Fruit fly (Drosophila melanogaster) whole organism, prepupa: ENCODE data around the gene CG31650.

Experiments
- Blimp-1 ChIP-seq: fragments of 200-800 bp; sonication (Bioruptor generic); optimal IDR thresholded peaks from 3 replicates; lab custom pipeline; 2017; ENCODE audit warnings: missing biosample characterization, missing genetic modification characterization, mild to moderate bottlenecking, moderate library complexity, missing genetic modification reagents
- CG11294 ChIP-seq: fragments of 200-800 bp; sonication (Bioruptor generic); IDR thresholded peaks from 2 replicates; pipeline ENCODE4 v1.3.6; 2022; ENCODE audit warnings: missing biosample characterization, missing genetic modification characterization
- CG11902 ChIP-seq: fragments of 200-800 bp; sonication (Bioruptor generic); optimal IDR thresholded peaks from 3 replicates; lab custom pipeline; 2016; ENCODE audit warnings: missing biosample characterization, missing genetic modification characterization
- CG15336 ChIP-seq: fragments of 200-800 bp; sonication (Bioruptor generic); IDR thresholded peaks from 2 replicates; pipeline ENCODE4 v1.3.6; 2022; ENCODE audit warnings: missing biosample characterization, missing genetic modification characterization
- CG1621 ChIP-seq: fragments of 200-800 bp; sonication (Bioruptor generic); optimal IDR thresholded peaks from 3 replicates; lab custom pipeline; 2018; ENCODE audit warnings: missing biosample characterization, mild to moderate bottlenecking, missing genetic modification characterization
- CG31627 ChIP-seq: fragments of 200-800 bp; sonication (Bioruptor generic); optimal IDR thresholded peaks from 3 replicates; lab custom pipeline; 2016; ENCODE audit warnings: missing biosample characterization, missing genetic modification characterization
- CG32006 ChIP-seq: fragments of 200-800 bp; sonication (Bioruptor generic); optimal IDR thresholded peaks from 3 replicates; lab custom pipeline; 2017; ENCODE audit warnings: missing biosample characterization, mild to moderate bottlenecking, missing genetic modification characterization
- CG34406 ChIP-seq: fragments of 200-800 bp; sonication (Bioruptor generic); optimal IDR thresholded peaks from 3 replicates; lab custom pipeline; 2016; ENCODE audit warnings: missing biosample characterization, missing genetic modification characterization
- CG3919 ChIP-seq: fragments of 200-800 bp; sonication (Bioruptor generic); optimal IDR thresholded peaks from 3 replicates; lab custom pipeline; 2016; ENCODE audit warnings: missing biosample characterization, missing genetic modification characterization
- CG4318 ChIP-seq: fragments of 200-800 bp; sonication (Bioruptor generic); optimal IDR thresholded peaks from 3 replicates; lab custom pipeline; 2017; ENCODE audit warnings: missing biosample characterization, mild to moderate bottlenecking, missing genetic modification characterization
- CG6163 ChIP-seq: fragments of 200-800 bp; sonication (Bioruptor generic); IDR thresholded peaks from 3 replicates; pipeline ENCODE4 v1.3.6; 2022; ENCODE audit warnings: missing biosample characterization, missing genetic modification characterization
- CG6276 ChIP-seq: fragments of 200-800 bp; sonication (Bioruptor generic); optimal IDR thresholded peaks from 2 replicates; lab custom pipeline; 2017; ENCODE audit warnings: missing biosample characterization, mild to moderate bottlenecking, missing genetic modification characterization
- CG6792 ChIP-seq: fragments of 200-800 bp; sonication (Bioruptor generic); optimal IDR thresholded peaks from 3 replicates; lab custom pipeline; 2016; ENCODE audit warnings: missing biosample characterization, missing genetic modification characterization
- CG6854 ChIP-seq: fragments of 200-800 bp; sonication (Bioruptor generic); optimal IDR thresholded peaks from 2 replicates; lab custom pipeline; 2017; ENCODE audit warnings: missing biosample characterization, mild to moderate bottlenecking, missing genetic modification characterization
- CG7368 ChIP-seq: fragments of 200-800 bp; sonication (Bioruptor generic); optimal IDR thresholded peaks from 3 replicates; lab custom pipeline; 2016; ENCODE audit warnings: missing biosample characterization, missing genetic modification characterization
- CG8119 ChIP-seq: fragments of 200-800 bp; sonication (Bioruptor generic); IDR thresholded peaks from 3 replicates; pipeline ENCODE4 v1.3.6; 2022; ENCODE audit warnings: missing biosample characterization, missing genetic modification characterization
- CG8319 ChIP-seq: fragments of 200-800 bp; sonication (Bioruptor generic); optimal IDR thresholded peaks from 3 replicates; lab custom pipeline; 2016; ENCODE audit warnings: missing biosample characterization, missing genetic modification characterization
- CG8632 ChIP-seq: fragments of 200-800 bp; sonication (Bioruptor generic); optimal IDR thresholded peaks from 3 replicates; lab custom pipeline; 2016; ENCODE audit warnings: missing biosample characterization, missing genetic modification characterization
- CG9139 ChIP-seq: fragments of 200-800 bp; sonication (Bioruptor generic); optimal IDR thresholded peaks from 3 replicates; lab custom pipeline; 2017; ENCODE audit warnings: missing biosample characterization, mild to moderate bottlenecking, missing genetic modification characterization
- Eip75B ChIP-seq: fragments of 200-800 bp; sonication (Bioruptor generic); optimal IDR thresholded peaks from 3 replicates; lab custom pipeline; 2016; ENCODE audit warnings: missing biosample characterization, missing genetic modification characterization
- Eip78C ChIP-seq: fragments of 200-800 bp; sonication (Bioruptor generic); peaks from one replicate; lab custom pipeline; 2016; ENCODE audit warnings: missing biosample characterization, missing genetic modification characterization
- Eip93F ChIP-seq: fragments of 200-800 bp; sonication (Bioruptor generic); optimal IDR thresholded peaks from 2 replicates; lab custom pipeline; 2016; ENCODE audit warnings: missing biosample characterization, mild to moderate bottlenecking, missing genetic modification characterization
- Ets96B ChIP-seq: fragments of 200-800 bp; optimal IDR thresholded peaks from 2 replicates; lab custom pipeline; 2019; ENCODE audit warnings: missing biosample characterization, mild to moderate bottlenecking, missing genetic modification characterization, moderate library complexity
- Gug ChIP-seq: fragments of 200-800 bp; sonication (Bioruptor generic); IDR thresholded peaks from 2 replicates; pipeline ENCODE4 v1.3.6; 2022; ENCODE audit warnings: missing biosample characterization, missing genetic modification characterization
- Hr38 ChIP-seq: sonication (Bioruptor generic); optimal IDR thresholded peaks from 2 replicates; lab custom pipeline; 2016; ENCODE audit warnings: missing biosample characterization, missing genetic modification characterization
- Hr39 ChIP-seq: fragments of 200-800 bp; sonication (Bioruptor generic); optimal IDR thresholded peaks from 2 replicates; lab custom pipeline; 2016; ENCODE audit warnings: missing biosample characterization, missing genetic modification characterization
- Hr4 ChIP-seq: fragments of 200-800 bp; sonication (Bioruptor generic); optimal IDR thresholded peaks from 3 replicates; lab custom pipeline; 2016; ENCODE audit warnings: missing biosample characterization, missing genetic modification characterization
- Lpt ChIP-seq: fragments of 200-800 bp; sonication (Bioruptor generic); optimal IDR thresholded peaks from 3 replicates; lab custom pipeline; 2016; ENCODE audit warnings: missing biosample characterization, missing genetic modification characterization
- OdsH ChIP-seq: fragments of 200-800 bp; sonication (Bioruptor generic); optimal IDR thresholded peaks from 3 replicates; lab custom pipeline; 2016; ENCODE audit warnings: missing biosample characterization, missing genetic modification characterization
- Smox ChIP-seq: fragments of 200-800 bp; sonication (Bioruptor generic); optimal IDR thresholded peaks from 3 replicates; lab custom pipeline; 2016; ENCODE audit warnings: missing biosample characterization, missing genetic modification characterization
- Sox102F ChIP-seq: fragments of 200-800 bp; sonication (Bioruptor generic); optimal IDR thresholded peaks from 2 replicates; lab custom pipeline; 2016; ENCODE audit warnings: missing biosample characterization, mild to moderate bottlenecking, missing genetic modification characterization
- Sox15 ChIP-seq: fragments of 200-800 bp; sonication (Bioruptor generic); optimal IDR thresholded peaks from 3 replicates; lab custom pipeline; 2016; ENCODE audit warnings: missing biosample characterization, missing genetic modification characterization
- achi ChIP-seq: fragments of 200-800 bp; sonication (Bioruptor generic); optimal IDR thresholded peaks from 3 replicates; lab custom pipeline; 2016; ENCODE audit warnings: missing biosample characterization, missing genetic modification characterization
- acj6 ChIP-seq: fragments of 200-800 bp; sonication (Bioruptor generic); optimal IDR thresholded peaks from 3 replicates; lab custom pipeline; 2016; ENCODE audit warnings: missing biosample characterization, missing genetic modification characterization
- cyc ChIP-seq: fragments of 200-800 bp; sonication (Bioruptor generic); optimal IDR thresholded peaks from 3 replicates; lab custom pipeline; 2016; ENCODE audit warnings: missing biosample characterization, missing genetic modification characterization
- dac ChIP-seq: fragments of 200-800 bp; sonication (Bioruptor generic); optimal IDR thresholded peaks from 2 replicates; lab custom pipeline; 2017; ENCODE audit warnings: missing biosample characterization, mild to moderate bottlenecking, missing genetic modification characterization
- dsx ChIP-seq: fragments of 200-800 bp; optimal IDR thresholded peaks from 3 replicates; lab custom pipeline; 2019; ENCODE audit warnings: missing biosample characterization, mild to moderate bottlenecking, missing genetic modification characterization, moderate library complexity; ENCODE audit not compliant: poor library complexity, severe bottlenecking
- eg ChIP-seq: fragments of 200-800 bp; sonication (Bioruptor generic); IDR thresholded peaks from 3 replicates; pipeline ENCODE4 v1.3.6; 2022; ENCODE audit warnings: missing biosample characterization, missing genetic modification characterization
- esn ChIP-seq: fragments of 200-800 bp; sonication (Bioruptor generic); optimal IDR thresholded peaks from 2 replicates; lab custom pipeline; 2016; ENCODE audit warnings: missing biosample characterization, mild to moderate bottlenecking, missing genetic modification characterization, moderate library complexity
- fd59A ChIP-seq: fragments of 200-800 bp; sonication (Bioruptor generic); optimal IDR thresholded peaks from 2 replicates; lab custom pipeline; 2017; ENCODE audit warnings: missing biosample characterization, mild to moderate bottlenecking, missing genetic modification characterization, missing genetic modification reagents
- fd85E ChIP-seq: fragments of 200-800 bp; sonication (Bioruptor generic); optimal IDR thresholded peaks from 3 replicates; lab custom pipeline; 2016; ENCODE audit warnings: missing biosample characterization, missing genetic modification characterization
- fkh ChIP-seq: fragments of 200-800 bp; sonication (Bioruptor generic); optimal IDR thresholded peaks from 3 replicates; lab custom pipeline; 2017; ENCODE audit warnings: missing biosample characterization, mild to moderate bottlenecking, missing genetic modification characterization, moderate library complexity
- lz ChIP-seq: fragments of 200-800 bp; sonication (Bioruptor generic); optimal IDR thresholded peaks from 3 replicates; lab custom pipeline; 2016; ENCODE audit warnings: missing biosample characterization, missing genetic modification characterization
- pdm3 ChIP-seq: fragments of 200-800 bp; sonication (Bioruptor generic); optimal IDR thresholded peaks from 3 replicates; lab custom pipeline; 2016; ENCODE audit warnings: missing biosample characterization, missing genetic modification characterization
- salr ChIP-seq, 2 experiments: fragments of 200-800 bp; sonication (Bioruptor generic); optimal IDR thresholded peaks; 3 replicates each; lab custom pipeline; 2016 to 2018; ENCODE audit warnings: missing biosample characterization in 2 of 2, missing genetic modification characterization in 2 of 2, mild to moderate bottlenecking in 1 of 2
- spab ChIP-seq: fragments of 200-800 bp; sonication (Bioruptor generic); optimal IDR thresholded peaks from 2 replicates; lab custom pipeline; 2017; ENCODE audit warnings: missing biosample characterization, mild to moderate bottlenecking, missing genetic modification characterization, missing genetic modification reagents
- ss ChIP-seq, 2 experiments: fragments of 200-800 bp; sonication (Bioruptor generic); optimal IDR thresholded peaks; 2 replicates in 1 of 2; 3 replicates in 1 of 2; lab custom pipeline; 2017 to 2018; ENCODE audit warnings: mild to moderate bottlenecking in 2 of 2, missing biosample characterization in 2 of 2, missing genetic modification characterization in 2 of 2, moderate library complexity in 1 of 2
- svp ChIP-seq: fragments of 200-800 bp; sonication (Bioruptor generic); peaks from one replicate; lab custom pipeline; 2016; ENCODE audit warnings: missing biosample characterization, missing genetic modification characterization
- vri ChIP-seq: fragments of 200-800 bp; sonication (Bioruptor generic); optimal IDR thresholded peaks from 3 replicates; lab custom pipeline; 2016; ENCODE audit warnings: missing biosample characterization, mild to moderate bottlenecking, missing genetic modification characterization

The CG31650 gene

dm6 chr2L:5092145-5092544 lies 47.6 kb upstream of the CG31650 start (continued):
- TF ChIP-seq CG8319 (GFP tag; lab: Kevin White, UChicago) (no peak), Eip78C (GFP tag; lab: Kevin White, UChicago) (peak; percentile 68), dsx (no peak), Lpt (GFP tag; lab: Kevin White, UChicago) (no peak), pdm3 (peak; percentile 48), fkh (GFP tag; lab: Kevin White, UChicago) (no peak), Sox102F (GFP tag; lab: Kevin White, UChicago) (no peak), CG6276 (GFP tag; lab: Kevin White, UChicago) (no peak), svp (GFP tag; lab: Kevin White, UChicago) (peak; percentile 92), CG11294 (no peak), lz (GFP tag; lab: Kevin White, UChicago) (peak; percentile 32), CG7368 (GFP tag; lab: Kevin White, UChicago) (no peak), Hr4 (peak; percentile 20), vri (GFP tag; lab: Kevin White, UChicago) (no peak), fd59A (GFP tag; lab: Kevin White, UChicago) (peak; percentile 14), CG32006 (peak; percentile 20), CG11902 (GFP tag; lab: Kevin White, UChicago) (peak; percentile 26), OdsH (GFP tag; lab: Kevin White, UChicago) (peak; percentile 43), CG8632 (no peak), achi (GFP tag; lab: Kevin White, UChicago) (no peak), fd85E (GFP tag; lab: Kevin White, UChicago) (no peak)
- TF ChIP-seq, all 60 proteins: peak for 23

- TF ChIP-seq CG8632 (peak; percentile 35), CG34406 (GFP tag; lab: Kevin White, UChicago) (no peak), fd85E (GFP tag; lab: Kevin White, UChicago) (no peak), OdsH (GFP tag; lab: Kevin White, UChicago) (peak; percentile 41), eg (GFP tag; lab: Robert Waterston, UW) (peak; percentile 70; the same call in 2 of the 3 replicates), Sox102F (GFP tag; lab: Kevin White, UChicago) (no peak), vri (GFP tag; lab: Kevin White, UChicago) (no peak), Sox15 (GFP tag; lab: Kevin White, UChicago) (no peak), fkh (GFP tag; lab: Kevin White, UChicago) (no peak), cyc (GFP tag; lab: Kevin White, UChicago) (no peak), ss (GFP tag; optimal IDR thresholded peaks at IDR 0.05; lab: Kevin White, UChicago) (no peak), pdm3 (peak; percentile 42), Hr38 (GFP tag; lab: Kevin White, UChicago) (no peak), Eip75B (GFP tag; lab: Kevin White, UChicago) (peak; percentile 27), esn (GFP tag; lab: Kevin White, UChicago) (peak; percentile 21), CG6854 (GFP tag; lab: Kevin White, UChicago) (no peak), CG8119 (peak; percentile 65), salr (GFP tag; optimal IDR thresholded peaks at IDR 0.05; lab: Kevin White, UChicago) (peak in 1 of 2 experiments; percentile 46), svp (GFP tag; lab: Kevin White, UChicago) (no peak), CG6163 (GFP tag; lab: Robert Waterston, UW) (0 out of 3 replicates have a peak, but pooled peaks have one; percentile 32), acj6 (peak; percentile 46), CG3919 (GFP tag; lab: Kevin White, UChicago) (peak; percentile 9), CG8319 (GFP tag; lab: Kevin White, UChicago) (no peak), CG11902 (GFP tag; lab: Kevin White, UChicago) (no peak), CG9139 (no peak), Eip93F (GFP tag; lab: Kevin White, UChicago) (no peak), Blimp-1 (GFP tag; lab: Kevin White, UChicago) (no peak), CG4318 (GFP tag; lab: Kevin White, UChicago) (no peak), Hr4 (no peak), dac (GFP tag; lab: Kevin White, UChicago) (peak; percentile 30), CG1621 (tag; lab: Kevin White, UChicago) (peak; percentile 21), Ets96B (tag; lab: Kevin White, UChicago) (no peak), CG11294 (peak; percentile 16; the same call in 1 of the 2 replicates), CG31627 (no peak), CG32006 (peak; percentile 77), Smox (GFP tag; lab: Kevin White, UChicago) (no peak), Hr39 (GFP tag; lab: Kevin White, UChicago) (no peak), CG15336 (GFP tag; lab: Robert Waterston, UW) (peak; percentile 64), spab (peak; percentile 18), Gug (GFP tag; lab: Robert Waterston, UW) (no peak; the same call in 1 of the 2 replicates), CG6792 (GFP tag; lab: Kevin White, UChicago) (peak; percentile 23), Eip78C (GFP tag; lab: Kevin White, UChicago) (peak; percentile 72)
Measured at dm6 chr2L:5090352-5090751, 45.8 kb upstream of the CG31650 start.
